Worm (Caenorhabditis elegans): ENCODE data around the gene cyp-33C6.

DNA sequence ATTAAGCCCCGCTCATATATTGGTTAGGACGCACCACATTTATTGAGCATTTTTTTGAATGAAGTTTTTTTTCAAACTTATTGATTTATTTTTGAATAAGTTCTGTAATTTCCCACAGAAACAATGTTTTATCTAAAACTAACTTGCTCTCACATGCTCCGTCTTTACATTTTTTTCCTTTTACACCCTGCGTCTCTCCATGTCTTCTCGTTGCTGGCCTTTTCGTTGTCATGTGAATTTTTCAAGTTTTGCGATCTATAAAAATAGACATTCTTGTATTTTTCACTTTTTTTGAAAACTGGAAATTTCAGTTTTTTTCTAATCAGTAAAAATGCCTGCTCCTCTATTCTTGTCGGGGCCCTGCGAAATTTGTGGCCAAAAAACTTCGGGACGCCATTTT, 18.3 kb downstream of the cyp-33C6 start, which contains the start of gene nhr-134:
- no peak for TF ChIP-seq tbx-11 (GFP tag; IDR thresholded peaks at IDR 0.05)
- no peak for TF ChIP-seq ama-1 (optimal IDR thresholded peaks at IDR 0.05)
- TF ChIP-seq flt-1 (GFP tag; IDR thresholded peaks at IDR 0.05), result no peak
- TF ChIP-seq F13C5.2 (tag; optimal IDR thresholded peaks at IDR 0.05), result no peak
- no peak for TF ChIP-seq ceh-13 (GFP tag; optimal IDR thresholded peaks at IDR 0.05)
- no peak for TF ChIP-seq pes-1 (GFP tag; IDR thresholded peaks at IDR 0.05)
- TF ChIP-seq hmg-4 (GFP tag; optimal IDR thresholded peaks at IDR 0.05), result no peak
- TF ChIP-seq hmbx-1 (tag; optimal IDR thresholded peaks at IDR 0.05), result no peak
